Worm (Caenorhabditis elegans): Measurements from ENCODE around the gene F48E8.2.

F48E8.2 gene

DNA sequence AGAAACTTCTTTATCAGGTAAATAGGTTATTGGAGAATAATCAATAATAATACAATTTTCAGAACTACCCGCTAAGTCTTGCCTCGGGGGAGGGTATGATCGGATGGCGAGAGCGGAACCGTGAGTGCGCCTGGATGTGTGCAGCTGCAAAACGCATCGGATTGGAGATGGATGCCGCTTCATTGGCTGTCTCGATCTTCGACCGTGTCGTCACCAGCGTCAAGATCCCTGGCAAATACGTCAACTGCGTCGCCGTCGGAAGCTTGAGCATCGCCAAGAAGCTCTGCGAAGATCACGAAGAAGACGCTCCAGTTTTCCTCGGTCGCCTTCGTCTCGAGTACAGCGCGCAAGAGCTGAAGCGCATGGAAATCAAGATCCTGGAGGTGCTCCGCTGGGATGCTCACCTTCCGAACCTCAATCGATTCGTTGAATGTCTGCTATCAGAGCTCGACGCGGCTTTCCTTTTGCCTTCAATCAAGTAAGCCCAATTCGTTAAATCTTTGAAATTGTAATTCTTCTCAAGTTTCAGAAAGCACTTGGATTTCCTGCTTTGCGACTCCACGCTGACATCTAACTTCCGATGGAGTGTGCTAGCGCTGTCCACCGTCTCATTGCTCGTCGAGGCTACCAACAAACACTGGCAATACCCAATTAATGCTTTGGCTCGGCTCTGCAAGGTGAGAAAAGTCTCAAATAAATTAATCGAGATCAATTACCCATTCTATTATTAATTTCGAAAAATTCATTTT lies 40.7 kb downstream of the F48E8.2 start:
- no peak for TF ChIP-seq nhr-237 (tag; optimal IDR thresholded peaks at IDR 0.05)
- no peak for TF ChIP-seq aly-2 (tag; optimal IDR thresholded peaks at IDR 0.05)
- TF ChIP-seq nhr-11 (tag; optimal IDR thresholded peaks at IDR 0.05) = no peak
- peak in 1 of 2 experiments; percentile 5 for TF ChIP-seq lsy-2 (tag; optimal IDR thresholded peaks at IDR 0.05)
- no peak for TF ChIP-seq lin-39 (tag; optimal IDR thresholded peaks at IDR 0.05)
- no peak for TF ChIP-seq nhr-25 (tag; optimal IDR thresholded peaks at IDR 0.05)
- TF ChIP-seq gmeb-1 (tag; optimal IDR thresholded peaks at IDR 0.05) = no peak

ce11 chrIII:5505474-5506022 lies 41.4 kb downstream of the F48E8.2 start:
- TF ChIP-seq ama-1 (optimal IDR thresholded peaks at IDR 0.05) = peak; percentile 43
- TF ChIP-seq nhr-237 (tag; optimal IDR thresholded peaks at IDR 0.05) = no peak
- TF ChIP-seq ztf-11 (tag; optimal IDR thresholded peaks at IDR 0.05) = no peak

- TF ChIP-seq sma-3 (GFP tag; optimal IDR thresholded peaks at IDR 0.05) (peak; percentile 39), sem-4 (tag; optimal IDR thresholded peaks at IDR 0.05) (no peak), nhr-12 (tag; optimal IDR thresholded peaks at IDR 0.05) (no peak), blmp-1 (tag; optimal IDR thresholded peaks at IDR 0.05; ENCODE audit: insufficient read depth) (no peak), ZK546.5 (tag; optimal IDR thresholded peaks at IDR 0.05) (no peak), egl-27 (tag; optimal IDR thresholded peaks at IDR 0.05) (no peak), ztf-11 (tag; optimal IDR thresholded peaks at IDR 0.05) (no peak), lin-11 (tag; optimal IDR thresholded peaks at IDR 0.05) (no peak), F13H6.1 (tag; optimal IDR thresholded peaks at IDR 0.05) (no peak), unc-55 (GFP tag; optimal IDR thresholded peaks at IDR 0.05) (no peak), nhr-21 (tag; optimal IDR thresholded peaks at IDR 0.05) (peak; percentile 62), lsy-2 (tag; optimal IDR thresholded peaks at IDR 0.05) (no peak), gmeb-1 (tag; optimal IDR thresholded peaks at IDR 0.05) (peak; percentile 41), R02D3.7 (tag; optimal IDR thresholded peaks at IDR 0.05) (no peak), skn-1 (tag; optimal IDR thresholded peaks at IDR 0.05) (no peak), nhr-129 (tag; optimal IDR thresholded peaks at IDR 0.05) (no peak), mbf-1 (tag; optimal IDR thresholded peaks at IDR 0.05) (no peak), nhr-25 (tag; optimal IDR thresholded peaks at IDR 0.05) (peak; percentile 62), sma-9 (GFP tag; optimal IDR thresholded peaks at IDR 0.05) (no peak), sma-9 (tag; optimal IDR thresholded peaks at IDR 0.05) (no peak), snpc-4 (tag; optimal IDR thresholded peaks at IDR 0.05) (no peak), ceh-82 (tag; optimal IDR thresholded peaks at IDR 0.05) (no peak), fos-1 (tag; optimal IDR thresholded peaks at IDR 0.05) (peak; percentile 5), ama-1 (optimal IDR thresholded peaks at IDR 0.05) (no peak), ceh-16 (tag; optimal IDR thresholded peaks at IDR 0.05) (no peak), crh-2 (tag; optimal IDR thresholded peaks at IDR 0.05) (peak; percentile 65), elt-3 (tag; optimal IDR thresholded peaks at IDR 0.05) (no peak), unc-62 (GFP tag; optimal IDR thresholded peaks at IDR 0.05) (no peak), nhr-10 (tag; optimal IDR thresholded peaks at IDR 0.05) (no peak)
These were observed 41.9 kb downstream of the F48E8.2 start for ce11 chrIII:5506023-5506597.

DNA sequence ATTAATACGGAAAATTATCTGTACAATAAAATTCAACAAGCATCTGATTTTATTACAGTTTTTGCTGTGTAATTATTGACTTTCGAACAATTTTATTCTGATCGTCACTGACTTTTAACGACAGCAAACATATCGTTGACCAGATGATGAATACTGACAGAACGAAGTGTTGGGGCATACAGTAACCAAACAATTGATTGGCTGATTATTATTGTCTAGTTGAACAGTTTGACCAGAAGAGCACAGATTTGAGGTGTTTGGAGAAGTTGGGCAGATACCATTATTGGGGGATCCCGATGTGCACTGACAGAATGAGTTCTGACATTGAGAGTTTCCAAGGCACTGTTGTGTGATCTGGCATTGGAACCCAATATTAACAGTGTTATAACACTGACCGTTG lies 42.8 kb downstream of the F48E8.2 start:
- no peak for TF ChIP-seq F13H6.1 (tag; optimal IDR thresholded peaks at IDR 0.05)
- no peak for TF ChIP-seq dmd-4 (tag; optimal IDR thresholded peaks at IDR 0.05)
- no peak for TF ChIP-seq gmeb-1 (tag; optimal IDR thresholded peaks at IDR 0.05)
- TF ChIP-seq unc-55 (GFP tag; optimal IDR thresholded peaks at IDR 0.05) = no peak
- TF ChIP-seq nhr-23 (tag; optimal IDR thresholded peaks at IDR 0.05) = no peak
- TF ChIP-seq nhr-25 (tag; optimal IDR thresholded peaks at IDR 0.05) = no peak
- no peak for TF ChIP-seq fos-1 (tag; optimal IDR thresholded peaks at IDR 0.05)
- no peak for TF ChIP-seq ama-1 (optimal IDR thresholded peaks at IDR 0.05)
- TF ChIP-seq alr-1 (tag; optimal IDR thresholded peaks at IDR 0.05) = no peak
- TF ChIP-seq nhr-10 (tag; optimal IDR thresholded peaks at IDR 0.05) = no peak
- no peak for TF ChIP-seq zag-1 (tag; optimal IDR thresholded peaks at IDR 0.05)
- TF ChIP-seq lin-13 (GFP tag; optimal IDR thresholded peaks at IDR 0.05) = no peak
- no peak for TF ChIP-seq egl-27 (tag; optimal IDR thresholded peaks at IDR 0.05)
- no peak for TF ChIP-seq ztf-1 (GFP tag; conservative IDR thresholded peaks at IDR 0.05)
- TF ChIP-seq ZK546.5 (tag; optimal IDR thresholded peaks at IDR 0.05) = no peak
- no peak for TF ChIP-seq peb-1 (tag; optimal IDR thresholded peaks at IDR 0.05)

Data from whole organism, L2 larva.